Worm (Caenorhabditis elegans) whole organism, L1 larva: ENCODE measurements around the gene srp-6.

ENCODE experiments used
- ceh-88 ChIP-seq: fragments of 200-800 bp; sonication (Bioruptor generic); IDR thresholded peaks from 2 replicates; pipeline ENCODE4 v1.3.6; 2022; ENCODE audit warnings: missing genetic modification characterization, missing compliant biosample characterization
- jun-1 ChIP-seq: fragments of 150-350 bp; optimal IDR thresholded peaks from 2 replicates; lab custom pipeline; 2014; ENCODE audit warnings: missing biosample characterization, missing genetic modification reagents, missing genetic modification characterization
- nhr-11 ChIP-seq: fragments of 150-350 bp; optimal IDR thresholded peaks from 2 replicates; lab custom pipeline; 2014; ENCODE audit warnings: missing biosample characterization, missing genetic modification characterization
- unc-130 ChIP-seq: fragments of 150-350 bp; optimal IDR thresholded peaks from 2 replicates; lab custom pipeline; 2017; ENCODE audit warnings: missing biosample characterization, missing genetic modification characterization, inconsistent platforms
- xbp-1 ChIP-seq: sonication (generic microtip); optimal IDR thresholded peaks from 2 replicates; lab custom pipeline; 2016; ENCODE audit warnings: missing genetic modification characterization, missing compliant biosample characterization

DNA sequence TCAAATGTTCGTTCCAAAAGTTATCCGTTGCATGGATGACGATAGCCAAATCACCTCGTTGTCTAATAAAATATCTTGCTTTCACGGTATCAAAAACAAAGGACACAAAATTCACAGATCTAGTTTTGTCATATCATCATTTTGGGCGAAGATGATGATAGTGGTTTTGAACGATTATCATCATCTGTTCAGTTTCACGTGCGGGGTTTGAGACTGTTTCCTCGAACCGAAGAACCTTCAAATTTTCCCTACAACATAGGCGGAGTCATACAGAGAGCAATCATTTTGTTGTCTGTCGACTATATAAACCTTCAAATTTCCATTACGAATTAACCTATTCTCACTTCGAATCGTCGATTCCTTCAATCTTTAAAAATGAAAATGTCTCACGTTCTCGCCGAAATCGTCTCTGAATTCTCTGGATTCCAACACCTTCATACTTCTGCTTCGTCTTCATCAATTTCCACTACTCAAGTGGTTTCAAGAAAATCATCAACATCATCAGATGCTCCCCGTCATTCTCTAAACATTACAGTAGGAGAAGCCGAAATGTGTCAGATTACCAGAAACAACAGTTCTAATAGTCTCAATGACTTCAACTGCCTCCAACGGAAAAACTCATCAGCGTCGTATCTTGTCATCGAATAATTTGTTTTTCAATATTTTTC lies 27.3 kb upstream of the srp-6 start, which contains the start of gene F18E3.11:
- TF ChIP-seq nhr-11 (tag; lab: Kevin White, UChicago): no peak
- no peak for TF ChIP-seq ceh-88
- TF ChIP-seq xbp-1 (tag; lab: Kevin White, UChicago): no peak
- peak; percentile 16 for TF ChIP-seq unc-130 (tag; lab: Kevin White, UChicago)
- no peak for TF ChIP-seq jun-1 (tag; lab: Kevin White, UChicago)
